Fruit fly (Drosophila melanogaster) whole organism, adult: ENCODE measurements around the gene CG3226.

Source experiments
- CG11617 ChIP-seq: fragments of 200-800 bp; sonication (Bioruptor generic); optimal IDR thresholded peaks from 2 replicates; lab custom pipeline; 2017; ENCODE audit warnings: mild to moderate bottlenecking, missing biosample characterization, missing genetic modification reagents, missing genetic modification characterization
- CG12768 ChIP-seq: fragments of 200-800 bp; sonication (Bioruptor generic); optimal IDR thresholded peaks from 2 replicates; lab custom pipeline; 2017; ENCODE audit warnings: missing biosample characterization, missing genetic modification characterization, mild to moderate bottlenecking, moderate library complexity, missing genetic modification reagents
- CG14711 ChIP-seq: fragments of 200-800 bp; sonication (Bioruptor generic); optimal IDR thresholded peaks from 2 replicates; lab custom pipeline; 2018; ENCODE audit warnings: missing biosample characterization, mild to moderate bottlenecking, missing genetic modification characterization, moderate library complexity
- CG1620 ChIP-seq: fragments of 200-800 bp; sonication (Bioruptor generic); optimal IDR thresholded peaks from 2 replicates; lab custom pipeline; 2016; ENCODE audit warnings: missing biosample characterization, missing genetic modification characterization
- CG33017 ChIP-seq: fragments of 200-800 bp; sonication (Bioruptor generic); optimal IDR thresholded peaks from 2 replicates; lab custom pipeline; 2018; ENCODE audit warnings: missing biosample characterization, mild to moderate bottlenecking, missing genetic modification characterization, moderate library complexity
- CG5204 ChIP-seq: fragments of 200-800 bp; sonication (Bioruptor generic); optimal IDR thresholded peaks from 2 replicates; lab custom pipeline; 2016; ENCODE audit warnings: missing biosample characterization, missing genetic modification characterization
- CG7045 ChIP-seq: fragments of 200-800 bp; sonication (Bioruptor generic); optimal IDR thresholded peaks from 2 replicates; lab custom pipeline; 2017; ENCODE audit warnings: missing biosample characterization, mild to moderate bottlenecking, missing genetic modification characterization
- CG7101 ChIP-seq: fragments of 200-800 bp; sonication (Bioruptor generic); optimal IDR thresholded peaks from 2 replicates; lab custom pipeline; 2018; ENCODE audit warnings: missing biosample characterization, mild to moderate bottlenecking, missing genetic modification characterization, moderate library complexity
- Clk ChIP-seq: fragments of 200-800 bp; sonication (Bioruptor generic); optimal IDR thresholded peaks from 2 replicates; lab custom pipeline; 2017; ENCODE audit warnings: missing biosample characterization, missing genetic modification characterization
- Crg-1 ChIP-seq: fragments of 200-800 bp; sonication (Bioruptor generic); optimal IDR thresholded peaks from 2 replicates; lab custom pipeline; 2016; ENCODE audit warnings: missing biosample characterization, missing genetic modification characterization
- Hr96 ChIP-seq: fragments of 200-800 bp; sonication (Bioruptor generic); optimal IDR thresholded peaks from 2 replicates; lab custom pipeline; 2016; ENCODE audit warnings: missing biosample characterization, missing genetic modification characterization
- Mnt ChIP-seq: fragments of 200-800 bp; sonication (Bioruptor generic); optimal IDR thresholded peaks from 2 replicates; lab custom pipeline; 2016; ENCODE audit warnings: missing biosample characterization, mild to moderate bottlenecking, missing genetic modification characterization
- bab1 ChIP-seq: fragments of 200-800 bp; sonication (Bioruptor generic); optimal IDR thresholded peaks from 3 replicates; lab custom pipeline; 2019; ENCODE audit warnings: missing biosample characterization, mild to moderate bottlenecking, missing genetic modification characterization, moderate library complexity
- cic ChIP-seq: fragments of 200-800 bp; sonication (Bioruptor generic); optimal IDR thresholded peaks from 2 replicates; lab custom pipeline; 2017; ENCODE audit warnings: missing biosample characterization, mild to moderate bottlenecking, missing genetic modification characterization, moderate library complexity
- cnc ChIP-seq, 2 experiments: fragments of >200 bp; optimal IDR thresholded peaks; 2 replicates each; lab custom pipeline; 2017
- kay ChIP-seq: fragments of 200-800 bp; sonication (Bioruptor generic); peaks from one replicate; lab custom pipeline; 2016; ENCODE audit warnings: missing biosample characterization, missing genetic modification characterization, borderline replicate concordance
- ovo ChIP-seq: fragments of 200-800 bp; sonication (Bioruptor generic); optimal IDR thresholded peaks from 2 replicates; lab custom pipeline; 2016; ENCODE audit warnings: missing biosample characterization, missing genetic modification characterization
- pad ChIP-seq: fragments of 200-800 bp; sonication (Bioruptor generic); optimal IDR thresholded peaks from 3 replicates; lab custom pipeline; 2017; ENCODE audit warnings: missing biosample characterization, missing genetic modification characterization, mild to moderate bottlenecking, moderate library complexity, missing genetic modification reagents
- tj ChIP-seq: fragments of 200-800 bp; sonication (Bioruptor generic); optimal IDR thresholded peaks from 3 replicates; lab custom pipeline; 2017; ENCODE audit warnings: missing biosample characterization, mild to moderate bottlenecking, missing genetic modification characterization, moderate library complexity
- toe ChIP-seq: fragments of 200-800 bp; sonication (Bioruptor generic); optimal IDR thresholded peaks from 2 replicates; lab custom pipeline; 2016; ENCODE audit warnings: missing biosample characterization, missing genetic modification characterization

The CG3226 gene

DNA sequence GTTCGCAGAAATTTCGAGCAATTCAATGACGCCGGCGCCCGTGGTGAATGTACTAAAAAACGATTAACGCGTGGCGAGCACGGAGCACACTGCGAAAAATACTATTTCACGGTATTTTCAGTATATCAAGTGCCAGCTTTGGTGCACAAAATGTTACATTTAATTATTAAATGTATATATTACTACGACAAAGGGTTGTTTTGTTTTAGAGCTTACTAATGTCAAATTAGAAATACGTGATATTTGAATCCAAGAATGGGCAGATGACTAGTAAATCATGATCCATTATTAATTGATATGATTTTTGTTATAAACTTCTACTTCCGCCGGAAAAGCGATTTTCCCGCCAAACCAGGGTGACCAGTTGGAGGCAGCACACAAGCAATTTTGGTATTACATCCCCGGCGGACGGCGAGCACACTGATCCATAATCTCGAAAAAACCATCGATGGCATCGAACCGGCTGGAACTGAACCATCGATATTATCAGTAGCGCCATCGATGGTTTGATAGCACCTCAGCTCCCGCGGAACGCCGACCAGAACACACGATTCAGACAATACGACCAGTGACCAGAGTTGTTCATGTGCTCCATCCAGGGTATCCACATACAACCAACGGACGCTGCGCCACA is at the start of gene CG3226, which contains the start of gene Cdc7:
Gene CG3226, minus strand, starts transcription at position 51 of the 634 bp plus-strand sequence.
Gene Cdc7, plus strand, starts transcription at position 344 of the 634 bp plus-strand sequence.
- TF ChIP-seq CG11617 (GFP tag; lab: Kevin White, UChicago) (peak; percentile 88), CG7101 (tag; lab: Kevin White, UChicago) (peak; percentile 90), CG7045 (no peak), ovo (GFP tag; lab: Kevin White, UChicago) (peak; percentile 52), Mnt (GFP tag; lab: Kevin White, UChicago) (peak; percentile 79), pad (peak; percentile 74), cnc (optimal IDR thresholded peaks at IDR 0.05; lab: Kevin White, UChicago) (no peak), kay (GFP tag; lab: Kevin White, UChicago) (no peak), bab1 (GFP tag; lab: Kevin White, UChicago) (peak; percentile 91), Hr96 (GFP tag; lab: Kevin White, UChicago) (no peak), tj (GFP tag; lab: Kevin White, UChicago) (peak; percentile 66), CG12768 (GFP tag; lab: Kevin White, UChicago) (no peak), CG33017 (tag; lab: Kevin White, UChicago) (peak; percentile 3), Clk (GFP tag; lab: Kevin White, UChicago) (no peak), cic (GFP tag; lab: Kevin White, UChicago) (peak; percentile 39), CG14711 (tag; lab: Kevin White, UChicago) (peak; percentile 83), CG1620 (GFP tag; lab: Kevin White, UChicago) (peak; percentile 82), Crg-1 (GFP tag; lab: Kevin White, UChicago) (peak; percentile 80), toe (peak; percentile 36), CG5204 (GFP tag; lab: Kevin White, UChicago) (no peak)

- no peak for TF ChIP-seq toe
- TF ChIP-seq CG5204 (GFP tag; lab: Kevin White, UChicago) = no peak
- TF ChIP-seq pad = no peak
- TF ChIP-seq Mnt (GFP tag; lab: Kevin White, UChicago) = no peak
- TF ChIP-seq Crg-1 (GFP tag; lab: Kevin White, UChicago) = no peak
- peak; percentile 4 for TF ChIP-seq CG11617 (GFP tag; lab: Kevin White, UChicago)
- TF ChIP-seq cic (GFP tag; lab: Kevin White, UChicago) = no peak
- no peak for TF ChIP-seq Hr96 (GFP tag; lab: Kevin White, UChicago)
- no peak for TF ChIP-seq CG33017 (tag; lab: Kevin White, UChicago)
- TF ChIP-seq CG1620 (GFP tag; lab: Kevin White, UChicago) = no peak
- TF ChIP-seq kay (GFP tag; lab: Kevin White, UChicago) = peak; percentile 36
Measured at dm6 chrX:6703237-6703636, 49.2 kb upstream of the CG3226 start.

DNA sequence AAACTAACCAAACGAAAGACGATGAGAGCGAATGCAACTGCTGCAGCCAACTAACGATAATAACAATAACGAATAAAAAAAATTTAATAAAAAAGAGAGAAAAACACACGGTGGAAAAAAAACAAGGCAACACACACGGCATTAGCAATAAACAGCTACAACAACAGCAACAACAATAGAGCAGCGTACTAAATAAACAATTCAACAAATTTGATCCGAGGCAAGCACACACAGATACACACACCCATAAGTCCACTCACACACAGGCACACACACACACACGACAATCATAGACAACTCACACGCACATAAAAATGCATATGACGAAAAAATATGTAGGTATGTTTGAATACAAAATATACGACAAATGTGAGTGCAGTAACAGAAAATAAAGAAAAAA is 48.5 kb upstream of the CG3226 start:
- TF ChIP-seq CG1620 (GFP tag; lab: Kevin White, UChicago) = no peak
- TF ChIP-seq cic (GFP tag; lab: Kevin White, UChicago) = peak; percentile 1
- no peak for TF ChIP-seq CG11617 (GFP tag; lab: Kevin White, UChicago)
- no peak for TF ChIP-seq bab1 (GFP tag; lab: Kevin White, UChicago)
- no peak for TF ChIP-seq Mnt (GFP tag; lab: Kevin White, UChicago)
- no peak for TF ChIP-seq CG12768 (GFP tag; lab: Kevin White, UChicago)
- no peak for TF ChIP-seq toe
- TF ChIP-seq Clk (GFP tag; lab: Kevin White, UChicago) = no peak

DNA sequence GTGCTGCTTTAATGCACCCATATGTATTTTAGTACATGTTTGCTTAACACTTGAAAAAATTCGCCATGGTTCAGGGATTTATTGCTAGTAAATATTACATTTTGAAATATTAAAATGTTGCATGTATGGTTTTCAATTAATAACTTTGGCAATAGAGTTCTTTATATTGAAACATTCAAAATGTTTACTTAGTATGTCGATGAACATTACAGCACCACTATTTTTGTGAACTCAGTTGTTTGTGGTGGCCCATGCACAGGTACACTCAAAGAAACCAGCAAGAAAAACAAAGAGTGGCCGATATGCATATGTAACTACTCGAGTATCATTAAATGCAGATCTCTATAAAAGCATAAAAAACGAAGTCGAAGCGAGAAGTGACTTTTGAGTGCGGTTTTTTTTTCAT is 48.0 kb upstream of the CG3226 start:
- peak; percentile 67 for TF ChIP-seq CG7101 (tag; lab: Kevin White, UChicago)
- no peak for TF ChIP-seq ovo (GFP tag; lab: Kevin White, UChicago)
- TF ChIP-seq Crg-1 (GFP tag; lab: Kevin White, UChicago) = no peak
- no peak for TF ChIP-seq cic (GFP tag; lab: Kevin White, UChicago)
- TF ChIP-seq toe = no peak
- TF ChIP-seq pad = no peak
- TF ChIP-seq Clk (GFP tag; lab: Kevin White, UChicago) = no peak
- TF ChIP-seq CG11617 (GFP tag; lab: Kevin White, UChicago) = no peak
- TF ChIP-seq CG12768 (GFP tag; lab: Kevin White, UChicago) = no peak
- no peak for TF ChIP-seq Mnt (GFP tag; lab: Kevin White, UChicago)
- peak; percentile 17 for TF ChIP-seq CG1620 (GFP tag; lab: Kevin White, UChicago)
- peak; percentile 52 for TF ChIP-seq CG14711 (tag; lab: Kevin White, UChicago)
- TF ChIP-seq kay (GFP tag; lab: Kevin White, UChicago) = no peak
- TF ChIP-seq bab1 (GFP tag; lab: Kevin White, UChicago) = peak; percentile 83
- TF ChIP-seq CG33017 (tag; lab: Kevin White, UChicago) = peak; percentile 7
- peak; percentile 10 for TF ChIP-seq CG5204 (GFP tag; lab: Kevin White, UChicago)
- no peak for TF ChIP-seq Hr96 (GFP tag; lab: Kevin White, UChicago)
- peak; percentile 27 for TF ChIP-seq CG7045
- no peak for TF ChIP-seq cnc (optimal IDR thresholded peaks at IDR 0.05; lab: Kevin White, UChicago)
- TF ChIP-seq tj (GFP tag; lab: Kevin White, UChicago) = peak; percentile 20

DNA sequence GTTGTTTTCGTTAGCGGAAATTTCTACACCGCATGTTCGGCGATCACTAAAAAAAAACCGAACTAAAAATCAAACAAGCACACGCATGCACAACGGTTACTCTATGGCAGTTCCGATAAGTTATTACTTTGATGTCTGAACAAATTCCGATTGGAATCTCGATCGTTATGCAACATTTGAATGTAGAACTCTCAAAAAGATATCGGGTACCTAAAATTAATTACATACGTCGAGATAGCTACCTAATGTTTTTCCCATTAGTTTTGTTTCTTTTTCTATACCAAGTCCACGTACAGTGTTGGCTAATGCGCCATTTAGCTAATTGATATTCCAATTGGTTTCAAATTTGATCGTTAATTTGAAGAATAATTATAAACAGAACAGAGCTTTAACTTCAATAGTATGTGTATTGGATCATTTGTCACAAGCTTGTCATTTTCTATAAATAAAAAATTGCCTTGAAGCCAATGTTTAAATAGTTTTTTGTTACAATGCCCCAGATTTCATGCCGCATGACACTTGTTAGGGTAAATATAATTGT is 47.0 kb upstream of the CG3226 start:
- TF ChIP-seq toe = no peak
- no peak for TF ChIP-seq CG33017 (tag; lab: Kevin White, UChicago)
- no peak for TF ChIP-seq Hr96 (GFP tag; lab: Kevin White, UChicago)
- no peak for TF ChIP-seq cic (GFP tag; lab: Kevin White, UChicago)
- no peak for TF ChIP-seq kay (GFP tag; lab: Kevin White, UChicago)
- TF ChIP-seq CG14711 (tag; lab: Kevin White, UChicago) = no peak
- no peak for TF ChIP-seq Crg-1 (GFP tag; lab: Kevin White, UChicago)
